Fruit fly (Drosophila melanogaster) whole organism, embryonic: ENCODE results near the gene Gale.

Experiments
- Asciz ChIP-seq: fragments of 200-800 bp; sonication (Bioruptor generic); optimal IDR thresholded peaks from 2 replicates; lab custom pipeline; 2017; ENCODE audit warnings: missing biosample characterization, mild to moderate bottlenecking, missing genetic modification characterization, missing genetic modification reagents
- Bgb ChIP-seq: fragments of 200-800 bp; sonication (Bioruptor generic); IDR thresholded peaks from 2 replicates; pipeline ENCODE4 v1.3.6; 2022; ENCODE audit warnings: missing biosample characterization, missing genetic modification characterization; ENCODE audit not compliant: partially characterized antibody
- CG10959 ChIP-seq: fragments of 200-800 bp; sonication (Bioruptor generic); IDR thresholded peaks from 2 replicates; pipeline ENCODE4 v1.3.6; 2022; ENCODE audit warnings: missing biosample characterization, missing genetic modification characterization
- CG11247 ChIP-seq: fragments of 200-800 bp; sonication (Bioruptor generic); IDR thresholded peaks from 2 replicates; pipeline ENCODE4 v1.3.6; 2022; ENCODE audit warnings: missing biosample characterization, missing genetic modification characterization
- CG11723 ChIP-seq: fragments of 200-800 bp; sonication (Bioruptor generic); optimal IDR thresholded peaks from 2 replicates; lab custom pipeline; 2017; ENCODE audit warnings: missing biosample characterization, mild to moderate bottlenecking, missing genetic modification characterization
- CG12104 ChIP-seq: fragments of 200-800 bp; sonication (Bioruptor generic); optimal IDR thresholded peaks from 3 replicates; lab custom pipeline; 2016; ENCODE audit warnings: missing biosample characterization, missing genetic modification characterization
- CG17802 ChIP-seq: fragments of 200-800 bp; sonication (Bioruptor generic); optimal IDR thresholded peaks from 2 replicates; lab custom pipeline; 2018; ENCODE audit warnings: missing biosample characterization, mild to moderate bottlenecking, missing genetic modification characterization, moderate library complexity
- CG18476 ChIP-seq: fragments of 200-800 bp; sonication (Bioruptor generic); optimal IDR thresholded peaks from 2 replicates; lab custom pipeline; 2016; ENCODE audit warnings: missing biosample characterization, mild to moderate bottlenecking, missing genetic modification characterization
- CG18599 ChIP-seq: fragments of 200-800 bp; sonication (Bioruptor generic); optimal IDR thresholded peaks from 3 replicates; lab custom pipeline; 2017; ENCODE audit warnings: missing biosample characterization, missing genetic modification characterization, mild to moderate bottlenecking, moderate library complexity, missing genetic modification reagents
- CG18764 ChIP-seq: fragments of 200-800 bp; sonication (Bioruptor generic); optimal IDR thresholded peaks from 3 replicates; lab custom pipeline; 2016; ENCODE audit warnings: missing biosample characterization, missing genetic modification characterization
- CG31365 ChIP-seq: fragments of 200-800 bp; sonication (Bioruptor generic); optimal IDR thresholded peaks from 2 replicates; lab custom pipeline; 2018; ENCODE audit warnings: missing biosample characterization, mild to moderate bottlenecking, missing genetic modification characterization
- CG33557 ChIP-seq: fragments of 200-800 bp; sonication (Bioruptor generic); optimal IDR thresholded peaks from 2 replicates; lab custom pipeline; 2019; ENCODE audit warnings: missing biosample characterization, mild to moderate bottlenecking, missing genetic modification characterization, moderate library complexity
- CG9437 ChIP-seq: fragments of 200-800 bp; sonication (Bioruptor generic); optimal IDR thresholded peaks from 2 replicates; lab custom pipeline; 2018; ENCODE audit warnings: missing biosample characterization, mild to moderate bottlenecking, missing genetic modification characterization
- CG9727 ChIP-seq: fragments of 200-800 bp; sonication (Bioruptor generic); optimal IDR thresholded peaks from 3 replicates; lab custom pipeline; 2017; ENCODE audit warnings: missing biosample characterization, mild to moderate bottlenecking, missing genetic modification characterization
- CTCF ChIP-seq: fragments of 200-800 bp; sonication (Bioruptor generic); optimal IDR thresholded peaks from 2 replicates; lab custom pipeline; 2017; ENCODE audit warnings: missing biosample characterization, mild to moderate bottlenecking, missing genetic modification characterization, moderate library complexity
- D ChIP-seq, 2 experiments: fragments of 200-800 bp in 1 of 2; fragments of >200 bp in 1 of 2; sonication (Bioruptor generic) in 1 of 2; optimal IDR thresholded peaks; 2 replicates in 1 of 2; 3 replicates in 1 of 2; lab custom pipeline; 2017; ENCODE audit warnings: mild to moderate bottlenecking in 1 of 2, missing biosample characterization in 1 of 2, missing genetic modification characterization in 1 of 2, missing genetic modification reagents in 1 of 2
- Dip3 ChIP-seq: fragments of 200-800 bp; sonication (Bioruptor generic); optimal IDR thresholded peaks from 3 replicates; lab custom pipeline; 2016; ENCODE audit warnings: missing biosample characterization, missing genetic modification characterization
- Doc2 ChIP-seq: fragments of 200-800 bp; sonication (Bioruptor generic); IDR thresholded peaks from 2 replicates; pipeline ENCODE4 v1.3.6; 2022; ENCODE audit warnings: missing biosample characterization, missing genetic modification characterization
- Gsc ChIP-seq: fragments of 200-800 bp; sonication (Bioruptor generic); IDR thresholded peaks from 2 replicates; pipeline ENCODE4 v1.3.6; 2022; ENCODE audit warnings: missing biosample characterization, missing genetic modification characterization
- Hr39 ChIP-seq: fragments of >200 bp; optimal IDR thresholded peaks from 2 replicates; lab custom pipeline; 2017
- NfI ChIP-seq: fragments of 200-800 bp; sonication (Bioruptor generic); optimal IDR thresholded peaks from 3 replicates; lab custom pipeline; 2018; ENCODE audit warnings: missing biosample characterization, mild to moderate bottlenecking, missing genetic modification characterization, moderate library complexity
- Oli ChIP-seq: fragments of 200-800 bp; sonication (Bioruptor generic); optimal IDR thresholded peaks from 2 replicates; lab custom pipeline; 2018; ENCODE audit warnings: missing biosample characterization, mild to moderate bottlenecking, missing genetic modification characterization, moderate library complexity
- Opbp ChIP-seq: fragments of 200-800 bp; sonication (Bioruptor generic); IDR thresholded peaks from 3 replicates; pipeline ENCODE4 v1.3.6; 2022; ENCODE audit warnings: missing biosample characterization, missing genetic modification characterization; ENCODE audit not compliant: partially characterized antibody
- PHDP ChIP-seq: fragments of 200-800 bp; sonication (Bioruptor generic); optimal IDR thresholded peaks from 3 replicates; lab custom pipeline; 2018; ENCODE audit warnings: missing biosample characterization, mild to moderate bottlenecking, missing genetic modification characterization, moderate library complexity
- Ptx1 ChIP-seq: fragments of 200-800 bp; sonication (Bioruptor generic); IDR thresholded peaks from 2 replicates; pipeline ENCODE4 v1.3.6; 2022; ENCODE audit warnings: missing biosample characterization, missing genetic modification characterization
- Sin3A ChIP-seq: fragments of >200 bp; optimal IDR thresholded peaks from 2 replicates; lab custom pipeline; 2018
- Stat92E ChIP-seq, 3 experiments: fragments of >200 bp in 2 of 3; fragments of 200-800 bp in 1 of 3; sonication (Bioruptor generic) in 1 of 3; optimal IDR thresholded peaks; 2 replicates each; lab custom pipeline; 2017 to 2019; ENCODE audit warnings: missing biosample characterization in 3 of 3, missing genetic modification characterization in 3 of 3, mild to moderate bottlenecking in 1 of 3, moderate library complexity in 1 of 3
- Tbp ChIP-seq: fragments of >200 bp; optimal IDR thresholded peaks from 2 replicates; lab custom pipeline; 2018; ENCODE audit warnings: missing biosample characterization, missing genetic modification characterization
- Vsx1 ChIP-seq: fragments of 200-800 bp; sonication (Bioruptor generic); optimal IDR thresholded peaks from 2 replicates; lab custom pipeline; 2017; ENCODE audit warnings: missing biosample characterization, mild to moderate bottlenecking, missing genetic modification characterization, missing genetic modification reagents
- amos ChIP-seq: fragments of 200-800 bp; sonication (Bioruptor generic); IDR thresholded peaks from 2 replicates; pipeline ENCODE4 v1.3.6; 2022; ENCODE audit warnings: missing biosample characterization, missing genetic modification characterization; ENCODE audit not compliant: partially characterized antibody
- ap ChIP-seq: fragments of 200-800 bp; sonication (Bioruptor generic); IDR thresholded peaks from 2 replicates; pipeline ENCODE4 v1.3.6; 2022; ENCODE audit warnings: missing biosample characterization, missing genetic modification characterization
- bbx ChIP-seq: fragments of 200-800 bp; sonication (Bioruptor generic); IDR thresholded peaks from 2 replicates; pipeline ENCODE4 v1.3.6; 2022; ENCODE audit warnings: missing biosample characterization, missing genetic modification characterization; ENCODE audit not compliant: partially characterized antibody
- cad ChIP-seq: fragments of >200 bp; optimal IDR thresholded peaks from 2 replicates; lab custom pipeline; 2017; ENCODE audit warnings: missing biosample characterization, missing genetic modification characterization
- corto ChIP-seq: fragments of 200-800 bp; sonication (Bioruptor generic); optimal IDR thresholded peaks from 2 replicates; lab custom pipeline; 2016; ENCODE audit warnings: missing biosample characterization, mild to moderate bottlenecking, missing genetic modification characterization, moderate library complexity
- dm ChIP-seq: fragments of 200-800 bp; sonication (Bioruptor generic); optimal IDR thresholded peaks from 3 replicates; lab custom pipeline; 2016; ENCODE audit warnings: missing biosample characterization, missing genetic modification characterization
- eyg ChIP-seq: fragments of 200-800 bp; sonication (Bioruptor generic); optimal IDR thresholded peaks from 3 replicates; lab custom pipeline; 2016; ENCODE audit warnings: missing biosample characterization, missing genetic modification characterization
- ftz-f1 ChIP-seq: fragments of 200-800 bp; sonication (Bioruptor generic); optimal IDR thresholded peaks from 2 replicates; lab custom pipeline; 2016; ENCODE audit warnings: missing biosample characterization, missing genetic modification characterization
- gcm2 ChIP-seq: fragments of 200-800 bp; sonication (Bioruptor generic); optimal IDR thresholded peaks from 2 replicates; lab custom pipeline; 2016; ENCODE audit warnings: missing biosample characterization, missing genetic modification characterization
- gsb-n ChIP-seq: fragments of 200-800 bp; sonication (Bioruptor generic); optimal IDR thresholded peaks from 3 replicates; lab custom pipeline; 2018; ENCODE audit warnings: missing biosample characterization, mild to moderate bottlenecking, missing genetic modification characterization
- kay ChIP-seq: fragments of 200-800 bp; sonication (Bioruptor generic); optimal IDR thresholded peaks from 2 replicates; lab custom pipeline; 2016; ENCODE audit warnings: missing biosample characterization, missing genetic modification characterization
- klu ChIP-seq: fragments of 200-800 bp; sonication (Bioruptor generic); IDR thresholded peaks from 2 replicates; pipeline ENCODE4 v1.3.6; 2022; ENCODE audit warnings: missing biosample characterization, missing genetic modification characterization
- lilli ChIP-seq: fragments of 200-800 bp; sonication (Bioruptor generic); optimal IDR thresholded peaks from 3 replicates; lab custom pipeline; 2016; ENCODE audit warnings: missing biosample characterization, missing genetic modification characterization
- lmd ChIP-seq: fragments of 200-800 bp; sonication (Bioruptor generic); IDR thresholded peaks from 2 replicates; pipeline ENCODE4 v1.3.6; 2022; ENCODE audit warnings: missing biosample characterization, missing genetic modification characterization
- luna ChIP-seq: fragments of 200-800 bp; sonication (Bioruptor generic); optimal IDR thresholded peaks from 2 replicates; lab custom pipeline; 2016; ENCODE audit warnings: missing biosample characterization, missing genetic modification characterization
- nmo ChIP-seq: fragments of 200-800 bp; sonication (Bioruptor generic); optimal IDR thresholded peaks from 2 replicates; lab custom pipeline; 2018; ENCODE audit warnings: missing biosample characterization, mild to moderate bottlenecking, missing genetic modification characterization, moderate library complexity
- peb ChIP-seq: fragments of 200-800 bp; sonication (Bioruptor generic); IDR thresholded peaks from 2 replicates; pipeline ENCODE4 v1.3.6; 2022; ENCODE audit warnings: missing biosample characterization, missing genetic modification characterization
- sens ChIP-seq: fragments of 200-800 bp; sonication (Bioruptor generic); peaks from one replicate; lab custom pipeline; 2016; ENCODE audit warnings: missing biosample characterization, missing genetic modification characterization
- shn ChIP-seq: fragments of 200-800 bp; sonication (Bioruptor generic); optimal IDR thresholded peaks from 3 replicates; lab custom pipeline; 2016; ENCODE audit warnings: missing biosample characterization, missing genetic modification characterization
- so ChIP-seq: fragments of 200-800 bp; sonication (Bioruptor generic); IDR thresholded peaks from 3 replicates; pipeline ENCODE4 v1.3.6; 2022; ENCODE audit warnings: missing biosample characterization, missing genetic modification characterization
- sqz ChIP-seq: fragments of 200-800 bp; sonication (Bioruptor generic); optimal IDR thresholded peaks from 3 replicates; lab custom pipeline; 2018; ENCODE audit warnings: missing biosample characterization, mild to moderate bottlenecking, missing genetic modification characterization
- stc ChIP-seq: fragments of 200-800 bp; sonication (Bioruptor generic); IDR thresholded peaks from 2 replicates; pipeline ENCODE4 v1.3.6; 2022; ENCODE audit warnings: missing biosample characterization, missing genetic modification characterization
- vfl ChIP-seq: fragments of 200-800 bp; sonication (Bioruptor generic); optimal IDR thresholded peaks from 2 replicates; lab custom pipeline; 2016; ENCODE audit warnings: missing biosample characterization, missing genetic modification characterization

Gene Gale

DNA sequence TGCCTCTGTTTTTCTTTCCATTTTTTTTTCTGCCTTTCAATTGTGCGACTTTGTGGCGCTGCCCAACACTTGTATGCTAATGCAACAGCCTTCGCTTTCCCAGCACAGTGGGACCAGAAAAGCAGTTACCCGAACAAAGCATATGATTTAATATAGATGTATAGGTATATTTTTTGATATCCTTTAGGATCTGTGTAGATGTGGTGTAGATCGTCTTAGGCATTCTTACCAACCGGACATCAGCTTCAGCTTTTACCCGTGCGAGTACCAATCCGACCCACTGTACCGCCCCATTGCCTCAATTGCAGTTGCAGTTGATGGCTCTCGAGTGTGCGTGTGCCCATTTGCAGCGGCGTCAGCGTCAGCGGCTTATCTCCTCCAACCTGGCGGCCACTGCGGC is 11.9 kb upstream of the Gale start (continued):
- TF ChIP-seq gsb-n, result peak; percentile 77
- TF ChIP-seq Oli (tag; lab: Kevin White, UChicago), result peak; percentile 79
- no peak for TF ChIP-seq corto
- TF ChIP-seq luna (GFP tag; lab: Kevin White, UChicago), result no peak
- no peak for TF ChIP-seq Stat92E (GFP tag; optimal IDR thresholded peaks at IDR 0.05; lab: Kevin White, UChicago)
- TF ChIP-seq CG31365, result no peak
- peak; percentile 58 for TF ChIP-seq CG11247 (GFP tag; lab: Robert Waterston, UW)
- peak; percentile 57 for TF ChIP-seq Gsc (GFP tag; lab: Robert Waterston, UW)
- no peak for TF ChIP-seq Vsx1 (GFP tag; lab: Kevin White, UChicago)
- peak; percentile 24; the same call in 1 of the 2 replicates for TF ChIP-seq stc (GFP tag; lab: Robert Waterston, UW)
- peak; percentile 32 for TF ChIP-seq shn (GFP tag; lab: Kevin White, UChicago)
- peak; percentile 64 for TF ChIP-seq Ptx1 (GFP tag; lab: Robert Waterston, UW)
- TF ChIP-seq Tbp (GFP tag; lab: Kevin White, UChicago), result no peak
- TF ChIP-seq NfI (GFP tag; lab: Kevin White, UChicago), result no peak
- TF ChIP-seq cad, result no peak
- no peak for TF ChIP-seq Bgb (GFP tag; lab: Robert Waterston, UW)
- peak; percentile 24 for TF ChIP-seq dm (GFP tag; lab: Kevin White, UChicago)
- TF ChIP-seq sens (GFP tag; lab: Kevin White, UChicago), result peak; percentile 92
- TF ChIP-seq CG17802 (tag; lab: Kevin White, UChicago), result peak; percentile 46
- TF ChIP-seq ap (GFP tag; lab: Robert Waterston, UW), result peak; percentile 65
- peak; percentile 52 for TF ChIP-seq CG11723
- no peak for TF ChIP-seq CG9437
- peak; percentile 16 for TF ChIP-seq CG18599 (GFP tag; lab: Kevin White, UChicago)
- TF ChIP-seq kay (GFP tag; lab: Kevin White, UChicago), result peak; percentile 40
- peak; percentile 77 for TF ChIP-seq lmd
- TF ChIP-seq Dip3 (GFP tag; lab: Kevin White, UChicago), result no peak
- no peak for TF ChIP-seq CG33557 (GFP tag; lab: Kevin White, UChicago)
- no peak for TF ChIP-seq amos (GFP tag; lab: Robert Waterston, UW)
- no peak for TF ChIP-seq vfl (GFP tag; lab: Kevin White, UChicago)
- peak; percentile 67 for TF ChIP-seq nmo
- TF ChIP-seq so, result peak; percentile 40; the same call in 1 of the 3 replicates
- peak; percentile 25 for TF ChIP-seq CTCF
- TF ChIP-seq Hr39 (lab: Kevin White, UChicago), result no peak
- TF ChIP-seq Opbp, result no peak
- TF ChIP-seq CG9727 (GFP tag; lab: Kevin White, UChicago), result peak; percentile 47
- TF ChIP-seq D (optimal IDR thresholded peaks at IDR 0.05; lab: Kevin White, UChicago), result no peak
- peak; percentile 73 for TF ChIP-seq D (GFP tag; optimal IDR thresholded peaks at IDR 0.05; lab: Kevin White, UChicago)
- peak; percentile 69 for TF ChIP-seq PHDP (tag; lab: Kevin White, UChicago)
- no peak for TF ChIP-seq Sin3A (lab: Kevin White, UChicago)
- TF ChIP-seq sqz, result no peak
- peak; percentile 47 for TF ChIP-seq CG18476 (GFP tag; lab: Kevin White, UChicago)
- TF ChIP-seq eyg (GFP tag; lab: Kevin White, UChicago), result no peak
- no peak for TF ChIP-seq CG12104 (GFP tag; lab: Kevin White, UChicago)
- no peak for TF ChIP-seq bbx (GFP tag; lab: Robert Waterston, UW)
- TF ChIP-seq Doc2 (GFP tag; lab: Robert Waterston, UW), result no peak
- TF ChIP-seq ftz-f1 (GFP tag; lab: Kevin White, UChicago), result no peak
- TF ChIP-seq CG10959 (GFP tag; lab: Robert Waterston, UW), result peak; percentile 65
- peak; percentile 64 for TF ChIP-seq lilli
- TF ChIP-seq Asciz (GFP tag; lab: Kevin White, UChicago), result peak; percentile 58
- TF ChIP-seq gcm2, result peak; percentile 17
- peak; percentile 46; the same call in 1 of the 2 replicates for TF ChIP-seq peb (GFP tag; lab: Robert Waterston, UW)
- TF ChIP-seq CG18764, result peak; percentile 16
- TF ChIP-seq klu, result no peak
